Fruit fly (Drosophila melanogaster): ENCODE results near the gene spo.

DNA sequence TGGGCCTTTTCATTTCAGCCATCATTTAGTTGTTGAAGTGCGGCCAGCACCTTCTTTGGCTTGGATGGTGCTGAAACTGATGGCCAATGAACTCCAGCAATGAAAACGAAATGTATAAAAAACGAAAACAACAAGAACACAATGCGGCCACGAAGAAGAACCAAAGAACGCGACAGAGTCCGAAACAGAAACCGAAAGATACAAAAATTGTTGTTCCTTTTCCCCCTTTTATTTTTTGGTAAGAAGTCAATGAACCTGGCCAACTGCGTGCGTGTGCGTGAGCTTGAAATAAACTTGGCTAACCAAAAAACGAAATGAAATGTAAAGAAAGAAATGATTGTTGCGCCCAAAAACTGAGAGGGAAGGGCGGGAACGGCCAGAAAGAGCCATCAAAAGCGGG is 35.4 kb upstream of the spo start:
- TF ChIP-seq pan (optimal IDR thresholded peaks at IDR 0.05) (no peak), usp (GFP tag; optimal IDR thresholded peaks at IDR 0.05) (no peak), psq (optimal IDR thresholded peaks at IDR 0.05) (no peak), Dll (optimal IDR thresholded peaks at IDR 0.05) (no peak), CG8478 (optimal IDR thresholded peaks at IDR 0.05) (no peak)
